Worm (Caenorhabditis elegans) whole organism, young adult: Measurements from ENCODE around the gene hpo-8.

Source experiments
- B0019.2 ChIP-seq: fragments of 200-800 bp; sonication (Bioruptor generic); conservative IDR thresholded peaks from 2 replicates; pipeline ENCODE4 v1.3.6; 2022; ENCODE audit warnings: missing genetic modification reagents, missing genetic modification characterization, missing compliant biosample characterization
- C06A6.2 ChIP-seq: fragments of 200-800 bp; sonication (Bioruptor generic); conservative IDR thresholded peaks from 2 replicates; pipeline ENCODE4 v1.3.6; 2022; ENCODE audit warnings: missing genetic modification characterization, missing compliant biosample characterization
- C17E4.6 ChIP-seq: fragments of 200-800 bp; sonication (Bioruptor generic); IDR thresholded peaks from 2 replicates; pipeline ENCODE4 v1.3.6; 2022; ENCODE audit warnings: missing genetic modification reagents, missing genetic modification characterization, missing compliant biosample characterization
- F22D6.2 ChIP-seq: sonication (generic microtip); optimal IDR thresholded peaks from 2 replicates; lab custom pipeline; 2016; ENCODE audit warnings: mild to moderate bottlenecking, missing genetic modification characterization, missing compliant biosample characterization
- F23B12.7 ChIP-seq: sonication (generic microtip); optimal IDR thresholded peaks from 2 replicates; lab custom pipeline; 2017; ENCODE audit warnings: missing genetic modification characterization, mild to moderate bottlenecking, missing compliant biosample characterization, antibody characterized with exemption, moderate library complexity; ENCODE audit not compliant: insufficient read depth
- F49E8.2 ChIP-seq: sonication (generic microtip); optimal IDR thresholded peaks from 3 replicates; lab custom pipeline; 2017; ENCODE audit warnings: missing genetic modification characterization, mild to moderate bottlenecking, missing compliant biosample characterization, antibody characterized with exemption, moderate library complexity; ENCODE audit not compliant: insufficient read depth
- F52B5.7 ChIP-seq: sonication (generic microtip); optimal IDR thresholded peaks from 2 replicates; lab custom pipeline; 2016; ENCODE audit warnings: mild to moderate bottlenecking, missing genetic modification characterization, missing compliant biosample characterization
- F57A8.1 ChIP-seq: fragments of 200-800 bp; sonication (Bioruptor generic); optimal IDR thresholded peaks from 2 replicates; lab custom pipeline; 2018; ENCODE audit warnings: mild to moderate bottlenecking, missing genetic modification characterization, moderate library complexity, missing compliant biosample characterization
- T07F8.4 ChIP-seq: sonication (generic microtip); optimal IDR thresholded peaks from 2 replicates; lab custom pipeline; 2016; ENCODE audit warnings: mild to moderate bottlenecking, missing genetic modification characterization, moderate library complexity, missing compliant biosample characterization
- Y53F4B.3 ChIP-seq: fragments of 200-800 bp; sonication (Bioruptor generic); IDR thresholded peaks from 2 replicates; pipeline ENCODE4 v1.3.6; 2022; ENCODE audit warnings: missing genetic modification reagents, missing genetic modification characterization, missing compliant biosample characterization
- Y53G8AR.9 ChIP-seq: fragments of 200-800 bp; sonication (Bioruptor generic); conservative IDR thresholded peaks from 2 replicates; pipeline ENCODE4 v1.3.6; 2022; ENCODE audit warnings: missing genetic modification reagents, missing genetic modification characterization, missing compliant biosample characterization
- Y67H2A.10 ChIP-seq: fragments of 200-800 bp; sonication (Bioruptor generic); conservative IDR thresholded peaks from 2 replicates; pipeline ENCODE4 v1.3.6; 2022; ENCODE audit warnings: missing genetic modification reagents, missing genetic modification characterization, missing compliant biosample characterization
- Y79H2A.3 ChIP-seq: fragments of 200-800 bp; sonication (Bioruptor generic); conservative IDR thresholded peaks from 2 replicates; pipeline ENCODE4 v1.3.6; 2022; ENCODE audit warnings: missing genetic modification reagents, missing genetic modification characterization, missing compliant biosample characterization
- Y95B8A.8 ChIP-seq: fragments of 200-800 bp; sonication (Bioruptor generic); IDR thresholded peaks from 2 replicates; pipeline ENCODE4 v1.3.6; 2022; ENCODE audit warnings: missing genetic modification reagents, missing genetic modification characterization, missing compliant biosample characterization
- akir-1 ChIP-seq: fragments of 200-800 bp; sonication (Bioruptor generic); optimal IDR thresholded peaks from 2 replicates; lab custom pipeline; 2018; ENCODE audit warnings: mild to moderate bottlenecking, missing genetic modification characterization, moderate library complexity, missing compliant biosample characterization
- ama-1 ChIP-seq, 3 experiments: fragments of 150-350 bp in 1 of 3; sonication (generic microtip) in 2 of 3; optimal IDR thresholded peaks; 2 replicates each; lab custom pipeline; 2014 to 2018; ENCODE audit warnings: missing biosample characterization in 2 of 3, missing genetic modification characterization in 2 of 3, missing genetic modification reagents in 2 of 3
- atf-7 ChIP-seq: sonication (generic microtip); optimal IDR thresholded peaks from 2 replicates; lab custom pipeline; 2017; ENCODE audit warnings: mild to moderate bottlenecking, missing genetic modification characterization, missing compliant biosample characterization
- athp-1 ChIP-seq: sonication (generic microtip); optimal IDR thresholded peaks from 2 replicates; lab custom pipeline; 2017; ENCODE audit warnings: mild to moderate bottlenecking, missing genetic modification characterization, missing compliant biosample characterization
- attf-6 ChIP-seq: fragments of 200-800 bp; sonication (Bioruptor generic); IDR thresholded peaks from 2 replicates; pipeline ENCODE4 v1.3.6; 2022; ENCODE audit warnings: missing genetic modification reagents, missing genetic modification characterization, missing compliant biosample characterization
- cebp-1 ChIP-seq, 2 experiments: fragments of 200-800 bp in 1 of 2; sonication (Bioruptor generic) in 1 of 2; sonication (generic microtip) in 1 of 2; IDR thresholded peaks in 1 of 2; optimal IDR thresholded peaks in 1 of 2; 2 replicates each; pipeline versions ENCODE4 v1.3.6 to Lab custom; 2017 to 2022; ENCODE audit warnings: missing compliant biosample characterization in 2 of 2, missing genetic modification characterization in 2 of 2, mild to moderate bottlenecking in 1 of 2, missing genetic modification reagents in 1 of 2, moderate library complexity in 1 of 2
- cebp-2 ChIP-seq: fragments of 200-800 bp; sonication (Bioruptor generic); IDR thresholded peaks from 2 replicates; pipeline ENCODE4 v1.3.6; 2022; ENCODE audit warnings: missing genetic modification characterization, missing compliant biosample characterization
- fkh-3 ChIP-seq: sonication (generic microtip); optimal IDR thresholded peaks from 2 replicates; lab custom pipeline; 2016; ENCODE audit warnings: mild to moderate bottlenecking, missing genetic modification characterization, missing compliant biosample characterization
- gei-17 ChIP-seq: fragments of 200-800 bp; sonication (Bioruptor generic); optimal IDR thresholded peaks from 2 replicates; lab custom pipeline; 2018; ENCODE audit warnings: mild to moderate bottlenecking, missing genetic modification characterization, missing compliant biosample characterization
- let-607 ChIP-seq, 2 experiments: fragments of 200-800 bp in 1 of 2; sonication (Bioruptor generic) in 1 of 2; sonication (generic microtip) in 1 of 2; optimal IDR thresholded peaks; 2 replicates each; lab custom pipeline; 2016 to 2018; ENCODE audit warnings: mild to moderate bottlenecking in 2 of 2, missing compliant biosample characterization in 2 of 2, missing genetic modification characterization in 2 of 2, moderate library complexity in 2 of 2, missing genotype in 1 of 2
- lin-26 ChIP-seq: fragments of 200-800 bp; sonication (Bioruptor generic); IDR thresholded peaks from 2 replicates; pipeline ENCODE4 v1.3.6; 2022; ENCODE audit warnings: missing genetic modification reagents, missing genetic modification characterization, missing compliant biosample characterization
- lin-35 ChIP-seq, 3 experiments: fragments of 150-350 bp in 2 of 3; sonication (generic microtip) in 1 of 3; optimal IDR thresholded peaks; 2 replicates each; lab custom pipeline; 2014 to 2018; ENCODE audit warnings: missing biosample characterization in 3 of 3, missing genetic modification characterization in 3 of 3, missing genetic modification reagents in 3 of 3
- lin-40 ChIP-seq: sonication (generic microtip); optimal IDR thresholded peaks from 2 replicates; lab custom pipeline; 2016; ENCODE audit warnings: missing genetic modification characterization, mild to moderate bottlenecking, missing compliant biosample characterization, missing genotype, missing genetic modification reagents
- lin-54 ChIP-seq: fragments of 200-800 bp; sonication (Bioruptor generic); optimal IDR thresholded peaks from 2 replicates; lab custom pipeline; 2018; ENCODE audit warnings: mild to moderate bottlenecking, missing genetic modification characterization, missing compliant biosample characterization
- mxl-1 ChIP-seq: sonication (generic microtip); optimal IDR thresholded peaks from 2 replicates; lab custom pipeline; 2016; ENCODE audit warnings: missing genetic modification characterization, missing compliant biosample characterization
- nfya-2 ChIP-seq: fragments of 200-800 bp; sonication (Bioruptor generic); IDR thresholded peaks from 2 replicates; pipeline ENCODE4 v1.3.6; 2022; ENCODE audit warnings: missing genetic modification reagents, missing genetic modification characterization, missing compliant biosample characterization
- nfyb-1 ChIP-seq: fragments of 200-800 bp; sonication (Bioruptor generic); IDR thresholded peaks from 2 replicates; pipeline ENCODE4 v1.3.6; 2022; ENCODE audit warnings: missing genetic modification reagents, missing genetic modification characterization, missing compliant biosample characterization
- nhr-27 ChIP-seq: fragments of 200-800 bp; sonication (Bioruptor generic); optimal IDR thresholded peaks from 2 replicates; lab custom pipeline; 2018; ENCODE audit warnings: mild to moderate bottlenecking, missing genetic modification characterization, moderate library complexity, missing compliant biosample characterization
- pha-4 ChIP-seq: fragments of 150-350 bp; sonication (generic microtip); optimal IDR thresholded peaks from 2 replicates; lab custom pipeline; 2014; ENCODE audit warnings: missing biosample characterization, missing genetic modification reagents, missing genetic modification characterization
- repo-1 ChIP-seq: sonication (generic microtip); optimal IDR thresholded peaks from 2 replicates; lab custom pipeline; 2017; ENCODE audit warnings: mild to moderate bottlenecking, missing genetic modification characterization, missing compliant biosample characterization
- snpc-3.4 ChIP-seq: sonication (generic microtip); optimal IDR thresholded peaks from 2 replicates; lab custom pipeline; 2017; ENCODE audit warnings: missing genetic modification characterization, mild to moderate bottlenecking, missing compliant biosample characterization, antibody characterized with exemption, moderate library complexity, missing genotype, missing genetic modification reagents
- somi-1 ChIP-seq: fragments of 200-800 bp; sonication (Bioruptor generic); optimal IDR thresholded peaks from 2 replicates; lab custom pipeline; 2018; ENCODE audit warnings: mild to moderate bottlenecking, missing genetic modification characterization, missing compliant biosample characterization
- tbx-9 ChIP-seq: sonication (generic microtip); optimal IDR thresholded peaks from 2 replicates; lab custom pipeline; 2016; ENCODE audit warnings: borderline replicate concordance, missing genetic modification characterization, inconsistent platforms, missing compliant biosample characterization

hpo-8 gene

ce11 chrV:6870004-6870403, 30.9 kb downstream of the hpo-8 start, which contains the start of gene frpr-18:
frpr-18 (plus strand) TSS chrV:6870304.
- TF ChIP-seq Y53F4B.3 (GFP tag; lab: Robert Waterston, UW) = no peak
- TF ChIP-seq gei-17 (GFP tag; lab: Kevin White, UChicago) = no peak
- no peak for TF ChIP-seq lin-54
- TF ChIP-seq ama-1 (optimal IDR thresholded peaks at IDR 0.05; lab: Kevin White, UChicago) = no peak
- TF ChIP-seq ama-1 (GFP tag; optimal IDR thresholded peaks at IDR 0.05; lab: Kevin White, UChicago) = no peak
- TF ChIP-seq tbx-9 (tag; lab: Kevin White, UChicago) = no peak
- no peak for TF ChIP-seq cebp-2 (GFP tag; lab: Robert Waterston, UW)
- no peak for TF ChIP-seq lin-26 (GFP tag; lab: Robert Waterston, UW)
- no peak for TF ChIP-seq lin-40 (tag; lab: Kevin White, UChicago)
- TF ChIP-seq let-607 (tag; optimal IDR thresholded peaks at IDR 0.05; lab: Kevin White, UChicago) = no peak
- no peak for TF ChIP-seq F23B12.7
- TF ChIP-seq nhr-27 = no peak
- TF ChIP-seq repo-1 (tag; lab: Kevin White, UChicago) = no peak

- no peak for TF ChIP-seq Y67H2A.10 (GFP tag; lab: Robert Waterston, UW)
- no peak for TF ChIP-seq lin-35 (GFP tag; optimal IDR thresholded peaks at IDR 0.05; lab: Kevin White, UChicago)
- TF ChIP-seq F49E8.2 = no peak
- no peak for TF ChIP-seq Y53F4B.3 (GFP tag; lab: Robert Waterston, UW)
- no peak for TF ChIP-seq pha-4 (tag; lab: Kevin White, UChicago)
- no peak for TF ChIP-seq B0019.2 (GFP tag; lab: Robert Waterston, UW)
- no peak for TF ChIP-seq F52B5.7 (tag; lab: Kevin White, UChicago)
- no peak for TF ChIP-seq C17E4.6 (GFP tag; lab: Robert Waterston, UW)
Observed at ce11 chrV:6874735-6875134, 35.6 kb downstream of the hpo-8 start.

DNA sequence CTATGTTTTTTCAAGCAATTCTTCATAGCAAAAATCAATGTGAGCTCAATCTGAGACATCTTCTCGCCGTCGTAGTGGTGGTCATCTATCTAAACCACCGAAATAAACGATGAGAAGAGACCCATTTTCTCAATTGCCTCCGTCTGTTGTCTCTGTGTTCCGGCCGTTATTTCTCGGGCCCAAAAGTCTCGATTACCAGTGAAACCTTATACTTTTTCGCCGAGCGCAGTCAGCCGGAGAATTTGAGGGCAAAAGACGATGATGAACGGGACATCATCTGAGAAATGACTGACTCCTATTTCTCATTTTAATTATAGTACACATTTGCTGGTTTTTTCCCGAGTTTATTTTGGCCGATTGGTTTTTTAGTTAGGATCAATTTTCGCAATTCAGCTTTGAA, 36.7 kb downstream of the hpo-8 start:
- TF ChIP-seq nfyb-1 (no peak), T07F8.4 (tag; lab: Kevin White, UChicago) (no peak), akir-1 (no peak), atf-7 (tag; lab: Kevin White, UChicago) (no peak), fkh-3 (tag; lab: Kevin White, UChicago) (no peak)
- TF ChIP-seq, all 124 proteins: peak for 0

DNA sequence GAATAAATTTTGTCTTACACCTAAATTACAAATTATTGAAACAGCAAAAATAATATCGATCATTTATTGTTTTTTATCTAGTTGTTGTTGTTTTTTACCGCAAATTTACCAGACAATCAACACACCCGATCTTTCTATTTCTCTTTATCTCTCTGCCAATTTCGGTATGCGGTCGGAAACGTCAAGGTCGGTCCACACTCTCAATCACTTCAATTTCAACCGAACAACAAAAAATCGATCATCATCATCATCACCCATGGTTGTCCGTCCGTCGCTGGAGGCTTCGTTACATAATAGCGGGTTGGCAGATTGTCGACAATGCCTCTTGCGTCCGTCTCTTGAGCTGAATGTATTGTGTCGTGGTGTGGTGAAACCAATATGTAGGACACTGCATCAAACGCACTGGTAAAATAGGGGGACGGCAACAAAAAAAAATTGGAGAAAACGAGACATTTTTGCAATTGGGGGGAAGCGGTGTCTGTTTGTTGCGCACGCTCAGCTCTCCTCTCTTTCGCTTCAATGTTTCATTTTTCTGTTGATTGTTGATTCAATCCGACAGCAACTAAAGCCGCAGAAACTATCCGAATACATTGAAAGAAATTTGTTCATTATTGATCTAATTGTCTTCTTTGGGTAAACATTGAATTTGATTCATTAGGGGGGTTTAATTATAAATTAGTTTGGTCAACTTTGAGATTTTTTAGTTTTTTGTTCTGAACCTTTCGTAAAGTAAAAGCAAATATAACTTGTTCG, 37.9 kb downstream of the hpo-8 start:
- TF ChIP-seq somi-1 (GFP tag; lab: Kevin White, UChicago) (no peak), Y53G8AR.9 (GFP tag; lab: Robert Waterston, UW) (no peak), Y67H2A.10 (GFP tag; lab: Robert Waterston, UW) (no peak), fkh-3 (tag; lab: Kevin White, UChicago) (no peak), mxl-1 (tag; lab: Kevin White, UChicago) (no peak), snpc-3.4 (tag; lab: Kevin White, UChicago) (no peak), cebp-1 (GFP tag; IDR thresholded peaks at IDR 0.05; lab: Robert Waterston, UW) (no peak), cebp-1 (tag; optimal IDR thresholded peaks at IDR 0.05; lab: Kevin White, UChicago) (peak; percentile 17)
- TF ChIP-seq, all 124 proteins: peak for 1

DNA sequence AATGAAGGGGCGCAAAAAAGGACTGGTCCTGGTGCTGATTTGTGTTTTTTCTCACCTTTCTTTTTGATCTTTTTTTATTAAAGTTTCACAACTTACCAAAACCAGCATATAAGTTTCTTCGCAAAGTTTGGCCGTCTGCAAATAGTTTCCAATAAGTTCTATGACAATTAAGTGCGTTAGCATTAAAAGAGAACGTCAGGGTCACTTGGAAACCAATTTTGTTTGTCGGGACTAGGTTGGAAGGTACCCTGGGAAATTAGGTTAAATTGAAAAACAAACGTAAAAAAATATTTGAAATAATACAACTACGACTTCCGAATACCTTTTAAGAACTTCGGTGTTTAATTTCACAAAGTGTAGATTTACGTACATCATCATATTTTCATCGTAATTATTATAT, 39.5 kb downstream of the hpo-8 start:
- TF ChIP-seq athp-1 (tag; lab: Kevin White, UChicago) = no peak
- TF ChIP-seq nfya-2 (GFP tag; lab: Robert Waterston, UW) = no peak
- TF ChIP-seq F49E8.2 = no peak
- TF ChIP-seq F57A8.1 (GFP tag; lab: Kevin White, UChicago) = no peak
- TF ChIP-seq Y79H2A.3 = no peak
- no peak for TF ChIP-seq ama-1 (optimal IDR thresholded peaks at IDR 0.05; lab: Kevin White, UChicago)
- no peak for TF ChIP-seq ama-1 (GFP tag; optimal IDR thresholded peaks at IDR 0.05; lab: Kevin White, UChicago)
- TF ChIP-seq C06A6.2 (GFP tag; lab: Robert Waterston, UW) = no peak
- no peak for TF ChIP-seq F22D6.2 (tag; lab: Kevin White, UChicago)
- no peak for TF ChIP-seq Y95B8A.8
- no peak for TF ChIP-seq attf-6 (GFP tag; lab: Robert Waterston, UW)
- no peak for TF ChIP-seq F23B12.7
- TF ChIP-seq, all 124 proteins: peak for 0
